Fruit fly (Drosophila melanogaster): ENCODE measurements around the gene Kcmf1.

The Kcmf1 gene

dm6 chr3R:9054442-9055118, 39.9 kb upstream of the Kcmf1 start (continued):
- TF ChIP-seq prd (optimal IDR thresholded peaks at IDR 0.05) (no peak), prd (GFP tag; IDR thresholded peaks at IDR 0.05) (no peak), grn (GFP tag; optimal IDR thresholded peaks at IDR 0.05) (no peak), CG12236 (GFP tag; optimal IDR thresholded peaks at IDR 0.05) (no peak), HHEX (GFP tag; optimal IDR thresholded peaks at IDR 0.05) (peak; percentile 80), CG15696 (tag; optimal IDR thresholded peaks at IDR 0.05) (peak; percentile 24), CG8388 (GFP tag; optimal IDR thresholded peaks at IDR 0.05) (peak; percentile 53), zfh2 (GFP tag; optimal IDR thresholded peaks at IDR 0.05) (no peak), CG13424 (tag; optimal IDR thresholded peaks at IDR 0.05) (peak; percentile 75), CG30403 (GFP tag; optimal IDR thresholded peaks at IDR 0.05) (peak; percentile 67), aop (GFP tag; IDR thresholded peaks at IDR 0.05) (no peak), CG11093 (GFP tag; IDR thresholded peaks at IDR 0.05) (peak; percentile 70), Med (GFP tag) (peak; percentile 0), CG12391 (tag; optimal IDR thresholded peaks at IDR 0.05) (peak; percentile 78), CG18599 (GFP tag; optimal IDR thresholded peaks at IDR 0.05) (peak; percentile 89), klu (GFP tag; IDR thresholded peaks at IDR 0.05) (no peak), CG10959 (GFP tag; IDR thresholded peaks at IDR 0.05) (no peak), jing (GFP tag; optimal IDR thresholded peaks at IDR 0.05) (peak; percentile 59), gcm (GFP tag; optimal IDR thresholded peaks at IDR 0.05) (peak; percentile 30), Spps (tag; optimal IDR thresholded peaks at IDR 0.05) (no peak), BtbVII (GFP tag; optimal IDR thresholded peaks at IDR 0.05) (peak; percentile 59), Hmr (GFP tag; optimal IDR thresholded peaks at IDR 0.05) (peak; percentile 85), CG4424 (GFP tag; optimal IDR thresholded peaks at IDR 0.05) (peak; percentile 71), CG17359 (tag; optimal IDR thresholded peaks at IDR 0.05) (peak; percentile 84), ind (GFP tag; optimal IDR thresholded peaks at IDR 0.05) (peak; percentile 61), Hand (GFP tag; optimal IDR thresholded peaks at IDR 0.05) (peak; percentile 21), HLHmδ (GFP tag; optimal IDR thresholded peaks at IDR 0.05) (peak; percentile 38), Dll (GFP tag; IDR thresholded peaks at IDR 0.05; ENCODE audit: partially characterized antibody) (no peak), ATbp (GFP tag; optimal IDR thresholded peaks at IDR 0.05) (peak; percentile 76), CG10209 (GFP tag; optimal IDR thresholded peaks at IDR 0.05) (peak; percentile 71), Fer2 (tag; optimal IDR thresholded peaks at IDR 0.05) (peak; percentile 31), CG18764 (GFP tag; optimal IDR thresholded peaks at IDR 0.05) (peak; percentile 12), CG13894 (tag; optimal IDR thresholded peaks at IDR 0.05) (peak; percentile 47), CG18262 (tag; optimal IDR thresholded peaks at IDR 0.05) (peak; percentile 51), lola (GFP tag; optimal IDR thresholded peaks at IDR 0.05) (peak in 1 of 3 experiments; percentile 9), CG10366 (GFP tag; IDR thresholded peaks at IDR 0.05) (no peak), corto (GFP tag; optimal IDR thresholded peaks at IDR 0.05) (no peak), CG6654 (GFP tag; optimal IDR thresholded peaks at IDR 0.05) (peak; percentile 44), ERR (GFP tag; optimal IDR thresholded peaks at IDR 0.05) (no peak), Sox102F (GFP tag; optimal IDR thresholded peaks at IDR 0.05) (peak; percentile 85), CG10543 (GFP tag; optimal IDR thresholded peaks at IDR 0.05) (peak; percentile 75), bsh (GFP tag; optimal IDR thresholded peaks at IDR 0.05) (peak in 1 of 2 experiments; percentile 76), E2f2 (GFP tag; IDR thresholded peaks at IDR 0.05) (no peak), CG10565 (GFP tag; optimal IDR thresholded peaks at IDR 0.05) (no peak), ewg (GFP tag; optimal IDR thresholded peaks at IDR 0.05) (peak; percentile 36), CG16815 (GFP tag; optimal IDR thresholded peaks at IDR 0.05) (peak; percentile 49), CG12299 (tag; optimal IDR thresholded peaks at IDR 0.05) (peak; percentile 18), ara (GFP tag; IDR thresholded peaks at IDR 0.05) (no peak)
